Fruit fly (Drosophila melanogaster): ENCODE measurements around the gene CG14607.

The CG14607 gene

dm6 chr3R:7251857-7252256 lies 10.3 kb downstream of the CG14607 start, which contains the start of gene Obp84a:
Obp84a (minus strand) TSS chr3R:7251957.
- TF ChIP-seq pan (optimal IDR thresholded peaks at IDR 0.05) (no peak), Vsx2 (GFP tag; optimal IDR thresholded peaks at IDR 0.05; ENCODE audit: partially characterized antibody) (no peak), Dif (GFP tag; optimal IDR thresholded peaks at IDR 0.05; ENCODE audit: partially characterized antibody) (no peak), h (GFP tag; optimal IDR thresholded peaks at IDR 0.05) (no peak), dsf (GFP tag; optimal IDR thresholded peaks at IDR 0.05; ENCODE audit: borderline replicate concordance) (no peak), sage (GFP tag; optimal IDR thresholded peaks at IDR 0.05) (no peak), N (GFP tag; optimal IDR thresholded peaks at IDR 0.05) (no peak), dl (GFP tag; optimal IDR thresholded peaks at IDR 0.05; ENCODE audit: insufficient read depth in 1 of 2, partially characterized antibody in 2 of 2) (no peak), Rel (GFP tag; optimal IDR thresholded peaks at IDR 0.05) (no peak), Rel (tag; optimal IDR thresholded peaks at IDR 0.05) (no peak), fru (GFP tag; optimal IDR thresholded peaks at IDR 0.05) (no peak), ey (GFP tag; optimal IDR thresholded peaks at IDR 0.05) (no peak), Dfd (GFP tag; optimal IDR thresholded peaks at IDR 0.05) (no peak), Hnf4 (GFP tag; optimal IDR thresholded peaks at IDR 0.05) (no peak), jim (GFP tag; optimal IDR thresholded peaks at IDR 0.05) (no peak), CG9705 (GFP tag; optimal IDR thresholded peaks at IDR 0.05) (no peak), Hr83 (GFP tag; optimal IDR thresholded peaks at IDR 0.05; ENCODE audit: poor library complexity, severe bottlenecking) (no peak), Mio (GFP tag; optimal IDR thresholded peaks at IDR 0.05) (no peak), dmrt93B (GFP tag; optimal IDR thresholded peaks at IDR 0.05) (no peak), Hr78 (GFP tag; optimal IDR thresholded peaks at IDR 0.05) (no peak), brk (GFP tag; optimal IDR thresholded peaks at IDR 0.05) (no peak)

- TF ChIP-seq psq (GFP tag; optimal IDR thresholded peaks at IDR 0.05) (no peak), rgr (GFP tag; optimal IDR thresholded peaks at IDR 0.05) (no peak), pan (optimal IDR thresholded peaks at IDR 0.05) (no peak), Mio (GFP tag; optimal IDR thresholded peaks at IDR 0.05) (no peak), sage (GFP tag; optimal IDR thresholded peaks at IDR 0.05) (no peak), br (GFP tag; optimal IDR thresholded peaks at IDR 0.05) (no peak), GATAd (GFP tag; optimal IDR thresholded peaks at IDR 0.05) (no peak), usp (GFP tag; optimal IDR thresholded peaks at IDR 0.05) (no peak), ey (GFP tag; optimal IDR thresholded peaks at IDR 0.05) (no peak), sv (GFP tag; optimal IDR thresholded peaks at IDR 0.05) (no peak), OdsH (GFP tag; optimal IDR thresholded peaks at IDR 0.05) (no peak)
Observed at dm6 chr3R:7259554-7259953, 18.0 kb downstream of the CG14607 start.

- no peak for TF ChIP-seq Dfd (GFP tag; optimal IDR thresholded peaks at IDR 0.05)
- no peak for TF ChIP-seq tai (GFP tag; optimal IDR thresholded peaks at IDR 0.05)
- no peak for TF ChIP-seq Hr78 (GFP tag; optimal IDR thresholded peaks at IDR 0.05)
- no peak for TF ChIP-seq woc (GFP tag; optimal IDR thresholded peaks at IDR 0.05)
- TF ChIP-seq brk (GFP tag; optimal IDR thresholded peaks at IDR 0.05) = no peak
- TF ChIP-seq Dif (GFP tag; optimal IDR thresholded peaks at IDR 0.05; ENCODE audit: partially characterized antibody) = no peak
- no peak for TF ChIP-seq sage (GFP tag; optimal IDR thresholded peaks at IDR 0.05)
- no peak for TF ChIP-seq Sp1 (GFP tag; optimal IDR thresholded peaks at IDR 0.05)
- no peak for TF ChIP-seq rgr (GFP tag; optimal IDR thresholded peaks at IDR 0.05)
- no peak for TF ChIP-seq Hnf4 (GFP tag; optimal IDR thresholded peaks at IDR 0.05)
- no peak for TF ChIP-seq N (GFP tag; optimal IDR thresholded peaks at IDR 0.05)
- TF ChIP-seq OdsH (GFP tag; optimal IDR thresholded peaks at IDR 0.05) = no peak
- TF ChIP-seq lola (GFP tag; optimal IDR thresholded peaks at IDR 0.05) = no peak
- no peak for TF ChIP-seq usp (GFP tag; optimal IDR thresholded peaks at IDR 0.05)
- no peak for TF ChIP-seq dmrt93B (GFP tag; optimal IDR thresholded peaks at IDR 0.05)
- no peak for TF ChIP-seq ey (GFP tag; optimal IDR thresholded peaks at IDR 0.05)
- TF ChIP-seq Mio (GFP tag; optimal IDR thresholded peaks at IDR 0.05) = no peak
- TF ChIP-seq jim (GFP tag; optimal IDR thresholded peaks at IDR 0.05) = no peak
- no peak for TF ChIP-seq Abd-B (GFP tag; optimal IDR thresholded peaks at IDR 0.05)
- TF ChIP-seq Myc (optimal IDR thresholded peaks at IDR 0.05) = no peak
Observed at dm6 chr3R:7265567-7266208, 24.1 kb downstream of the CG14607 start, which contains the start of the genes Gld and Syt4. Gld (minus strand) TSS chr3R:7265703. Syt4 (plus strand) TSS chr3R:7266065.
